Worm (Caenorhabditis elegans) whole organism, L3 larva: ENCODE data around the gene fbxc-28.

Experiments used
- ceh-16 ChIP-seq: sonication (generic microtip); optimal IDR thresholded peaks from 2 replicates; lab custom pipeline; 2017; ENCODE audit warnings: missing biosample characterization, missing genetic modification characterization
- hmg-11 ChIP-seq: sonication (generic microtip); optimal IDR thresholded peaks from 2 replicates; lab custom pipeline; 2016; ENCODE audit warnings: missing genetic modification characterization, missing compliant biosample characterization
- pha-4 ChIP-seq: fragments of 150-350 bp; optimal IDR thresholded peaks from 2 replicates; lab custom pipeline; 2014; ENCODE audit warnings: missing biosample characterization, missing genetic modification reagents, missing genetic modification characterization

- TF ChIP-seq pha-4 (tag; lab: Kevin White, UChicago) (no peak), hmg-11 (tag; lab: Kevin White, UChicago) (no peak), ceh-16 (no peak)
Measured at ce11 chrII:932718-933117, 9.1 kb downstream of the fbxc-28 start, which contains the start of gene acs-15.
